Worm (Caenorhabditis elegans) whole organism, young adult: ENCODE data around the gene arx-2.

Experiments
- B0261.1 ChIP-seq: sonication (generic microtip); optimal IDR thresholded peaks from 2 replicates; lab custom pipeline; 2016; ENCODE audit warnings: mild to moderate bottlenecking, missing genetic modification characterization, moderate library complexity, missing compliant biosample characterization
- C06A6.2 ChIP-seq: fragments of 200-800 bp; sonication (Bioruptor generic); conservative IDR thresholded peaks from 2 replicates; pipeline ENCODE4 v1.3.6; 2022; ENCODE audit warnings: missing genetic modification characterization, missing compliant biosample characterization
- C17E4.6 ChIP-seq: fragments of 200-800 bp; sonication (Bioruptor generic); IDR thresholded peaks from 2 replicates; pipeline ENCODE4 v1.3.6; 2022; ENCODE audit warnings: missing genetic modification reagents, missing genetic modification characterization, missing compliant biosample characterization
- F55B11.4 ChIP-seq: sonication (generic microtip); optimal IDR thresholded peaks from 2 replicates; lab custom pipeline; 2016; ENCODE audit warnings: missing compliant biosample characterization, missing genetic modification characterization, borderline replicate concordance; ENCODE audit not compliant: insufficient read depth
- F57C9.4 ChIP-seq: sonication (generic microtip); optimal IDR thresholded peaks from 2 replicates; lab custom pipeline; 2017; ENCODE audit warnings: mild to moderate bottlenecking, missing genetic modification characterization, missing compliant biosample characterization
- Y79H2A.3 ChIP-seq: fragments of 200-800 bp; sonication (Bioruptor generic); conservative IDR thresholded peaks from 2 replicates; pipeline ENCODE4 v1.3.6; 2022; ENCODE audit warnings: missing genetic modification reagents, missing genetic modification characterization, missing compliant biosample characterization
- ZK185.1 ChIP-seq: sonication (generic microtip); optimal IDR thresholded peaks from 2 replicates; lab custom pipeline; 2016; ENCODE audit warnings: mild to moderate bottlenecking, missing genetic modification characterization, missing compliant biosample characterization; ENCODE audit not compliant: poor library complexity, severe bottlenecking
- aptf-3 ChIP-seq: fragments of 200-800 bp; sonication (Bioruptor generic); IDR thresholded peaks from 2 replicates; pipeline ENCODE4 v1.3.6; 2022; ENCODE audit warnings: missing genetic modification characterization, missing compliant biosample characterization
- bed-2 ChIP-seq: fragments of 200-800 bp; sonication (Bioruptor generic); IDR thresholded peaks from 2 replicates; pipeline ENCODE4 v1.3.6; 2022; ENCODE audit warnings: missing genetic modification reagents, missing genetic modification characterization, missing compliant biosample characterization
- cebp-1 ChIP-seq, 2 experiments: fragments of 200-800 bp in 1 of 2; sonication (Bioruptor generic) in 1 of 2; sonication (generic microtip) in 1 of 2; IDR thresholded peaks in 1 of 2; optimal IDR thresholded peaks in 1 of 2; 2 replicates each; pipeline versions ENCODE4 v1.3.6 to Lab custom; 2017 to 2022; ENCODE audit warnings: missing compliant biosample characterization in 2 of 2, missing genetic modification characterization in 2 of 2, mild to moderate bottlenecking in 1 of 2, missing genetic modification reagents in 1 of 2, moderate library complexity in 1 of 2
- ceh-100 ChIP-seq: fragments of 200-800 bp; sonication (Bioruptor generic); IDR thresholded peaks from 2 replicates; pipeline ENCODE4 v1.3.6; 2022; ENCODE audit warnings: missing genetic modification reagents, missing genetic modification characterization, missing compliant biosample characterization
- ceh-91 ChIP-seq: fragments of 200-800 bp; sonication (Bioruptor generic); IDR thresholded peaks from 2 replicates; pipeline ENCODE4 v1.3.6; 2022; ENCODE audit warnings: missing genetic modification reagents, missing genetic modification characterization, missing compliant biosample characterization
- ets-4 ChIP-seq: fragments of 200-800 bp; sonication (Bioruptor generic); optimal IDR thresholded peaks from 2 replicates; lab custom pipeline; 2018; ENCODE audit warnings: mild to moderate bottlenecking, missing genetic modification characterization, missing compliant biosample characterization
- hmg-1.2 ChIP-seq: fragments of 200-800 bp; sonication (Bioruptor generic); IDR thresholded peaks from 2 replicates; pipeline ENCODE4 v1.3.6; 2022; ENCODE audit warnings: missing genetic modification reagents, missing genetic modification characterization, missing compliant biosample characterization
- hsf-1 ChIP-seq: fragments of 200-800 bp; sonication (Bioruptor generic); IDR thresholded peaks from 2 replicates; pipeline ENCODE4 v1.3.6; 2022; ENCODE audit warnings: missing genetic modification reagents, missing genetic modification characterization, missing compliant biosample characterization
- let-607 ChIP-seq, 2 experiments: fragments of 200-800 bp in 1 of 2; sonication (Bioruptor generic) in 1 of 2; sonication (generic microtip) in 1 of 2; optimal IDR thresholded peaks; 2 replicates each; lab custom pipeline; 2016 to 2018; ENCODE audit warnings: mild to moderate bottlenecking in 2 of 2, missing compliant biosample characterization in 2 of 2, missing genetic modification characterization in 2 of 2, moderate library complexity in 2 of 2, missing genotype in 1 of 2
- lin-26 ChIP-seq: fragments of 200-800 bp; sonication (Bioruptor generic); IDR thresholded peaks from 2 replicates; pipeline ENCODE4 v1.3.6; 2022; ENCODE audit warnings: missing genetic modification reagents, missing genetic modification characterization, missing compliant biosample characterization
- lin-54 ChIP-seq: fragments of 200-800 bp; sonication (Bioruptor generic); optimal IDR thresholded peaks from 2 replicates; lab custom pipeline; 2018; ENCODE audit warnings: mild to moderate bottlenecking, missing genetic modification characterization, missing compliant biosample characterization
- madf-6 ChIP-seq: fragments of 200-800 bp; sonication (Bioruptor generic); IDR thresholded peaks from 2 replicates; pipeline ENCODE4 v1.3.6; 2022; ENCODE audit warnings: missing genetic modification reagents, missing genetic modification characterization, missing compliant biosample characterization
- madf-8 ChIP-seq: fragments of 200-800 bp; sonication (Bioruptor generic); conservative IDR thresholded peaks from 2 replicates; pipeline ENCODE4 v1.3.6; 2022; ENCODE audit warnings: missing genetic modification reagents, missing genetic modification characterization, missing compliant biosample characterization
- mcd-1 ChIP-seq: fragments of 200-800 bp; sonication (Bioruptor generic); IDR thresholded peaks from 2 replicates; pipeline ENCODE4 v1.3.6; 2022; ENCODE audit warnings: missing genetic modification reagents, missing genetic modification characterization, missing compliant biosample characterization
- mes-4 ChIP-seq: sonication (generic microtip); optimal IDR thresholded peaks from 2 replicates; lab custom pipeline; 2016; ENCODE audit warnings: missing genotype, missing genetic modification characterization, missing compliant biosample characterization
- pbrm-1 ChIP-seq: fragments of 200-800 bp; sonication (Bioruptor generic); IDR thresholded peaks from 2 replicates; pipeline ENCODE4 v1.3.6; 2022; ENCODE audit warnings: missing genetic modification reagents, missing genetic modification characterization, missing compliant biosample characterization
- pha-4 ChIP-seq: fragments of 150-350 bp; sonication (generic microtip); optimal IDR thresholded peaks from 2 replicates; lab custom pipeline; 2014; ENCODE audit warnings: missing biosample characterization, missing genetic modification reagents, missing genetic modification characterization
- rec-8 ChIP-seq, 2 experiments: sonication (generic microtip); optimal IDR thresholded peaks; 2 replicates each; lab custom pipeline; 2016; ENCODE audit warnings: mild to moderate bottlenecking in 2 of 2, missing genetic modification characterization in 2 of 2, missing genetic modification reagents in 2 of 2, missing genotype in 2 of 2, missing biosample characterization in 1 of 2, missing compliant biosample characterization in 1 of 2, moderate library complexity in 1 of 2
- repo-1 ChIP-seq: sonication (generic microtip); optimal IDR thresholded peaks from 2 replicates; lab custom pipeline; 2017; ENCODE audit warnings: mild to moderate bottlenecking, missing genetic modification characterization, missing compliant biosample characterization
- snpc-3.4 ChIP-seq: sonication (generic microtip); optimal IDR thresholded peaks from 2 replicates; lab custom pipeline; 2017; ENCODE audit warnings: missing genetic modification characterization, mild to moderate bottlenecking, missing compliant biosample characterization, antibody characterized with exemption, moderate library complexity, missing genotype, missing genetic modification reagents
- xnd-1 ChIP-seq: sonication (generic microtip); optimal IDR thresholded peaks from 2 replicates; lab custom pipeline; 2016; ENCODE audit warnings: missing genotype, missing genetic modification reagents, missing genetic modification characterization, missing compliant biosample characterization
- zfh-2 ChIP-seq: fragments of 200-800 bp; sonication (Bioruptor generic); conservative IDR thresholded peaks from 2 replicates; pipeline ENCODE4 v1.3.6; 2022; ENCODE audit warnings: missing genetic modification reagents, missing genetic modification characterization, missing compliant biosample characterization
- ztf-18 ChIP-seq: sonication (generic microtip); optimal IDR thresholded peaks from 2 replicates; lab custom pipeline; 2016; ENCODE audit warnings: missing genotype, mild to moderate bottlenecking, missing genetic modification characterization, missing compliant biosample characterization
- ztf-22 ChIP-seq: fragments of 200-800 bp; sonication (Bioruptor generic); optimal IDR thresholded peaks from 2 replicates; lab custom pipeline; 2018; ENCODE audit warnings: mild to moderate bottlenecking, missing genetic modification characterization, moderate library complexity, missing compliant biosample characterization

The arx-2 gene

DNA sequence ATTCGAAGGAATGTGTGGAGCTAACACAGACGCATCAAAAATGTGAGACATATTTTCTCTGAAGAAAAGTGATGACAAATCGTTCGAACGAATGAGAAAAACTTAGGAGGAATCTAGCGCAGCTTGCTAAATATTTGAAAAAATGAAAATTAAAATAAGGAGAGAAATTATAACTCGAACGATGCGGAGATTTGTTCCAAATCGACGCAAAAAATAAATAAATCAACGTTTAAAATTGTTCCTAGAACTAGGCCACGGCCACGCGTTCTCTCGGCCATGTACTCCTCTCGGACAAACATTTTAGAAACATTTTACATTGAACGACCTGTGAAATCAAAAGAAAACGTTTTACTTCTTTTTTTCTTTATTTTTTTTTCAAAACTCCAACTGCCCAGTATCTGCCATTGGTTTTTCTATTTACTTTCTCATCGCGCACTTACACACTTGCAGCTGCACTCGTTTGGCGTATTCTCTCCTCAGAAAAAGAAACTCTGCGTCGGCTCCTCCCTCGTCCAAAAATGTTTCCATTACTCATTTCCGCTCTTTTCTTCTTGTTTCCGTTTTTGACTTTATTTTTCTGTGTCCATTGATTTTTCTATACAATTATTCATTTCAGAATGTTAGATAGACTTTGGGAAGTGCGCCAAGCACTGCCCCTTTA lies 17.9 kb downstream of the arx-2 start, which contains the start of the genes gna-1 and B0024.13 (continued):
- TF ChIP-seq pbrm-1 (GFP tag; lab: Robert Waterston, UW) = 0 out of 2 replicates have a peak, but pooled peaks have one; percentile 26
- TF ChIP-seq mes-4 (tag; lab: Kevin White, UChicago) = no peak
- peak; percentile 30 for TF ChIP-seq snpc-3.4 (tag; lab: Kevin White, UChicago)
- peak; percentile 47 for TF ChIP-seq mcd-1 (GFP tag; lab: Robert Waterston, UW)

DNA sequence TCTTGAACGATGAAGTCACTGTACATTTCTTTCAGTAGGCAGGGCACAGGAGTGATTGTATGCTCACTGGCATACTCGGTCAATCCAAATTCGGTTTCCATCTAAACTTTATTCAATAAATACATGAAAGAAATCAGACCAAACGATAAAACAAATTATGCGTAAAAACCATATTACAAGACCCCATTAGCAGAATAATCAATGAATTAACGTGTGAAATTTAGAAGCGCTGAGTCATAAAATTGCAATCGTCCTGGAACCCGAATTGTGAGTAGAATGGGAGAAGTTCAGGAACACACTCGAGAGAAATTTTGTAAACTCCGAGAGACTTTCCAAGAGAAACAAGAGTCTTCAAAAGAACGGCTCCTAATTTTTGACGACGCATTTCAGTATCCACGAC lies 18.7 kb downstream of the arx-2 start, which contains the start of gene B0024.11:
Gene B0024.11, minus strand, starts transcription at position 101 of the 400 bp plus-strand sequence.
- TF ChIP-seq pha-4 (tag; lab: Kevin White, UChicago) = no peak

DNA sequence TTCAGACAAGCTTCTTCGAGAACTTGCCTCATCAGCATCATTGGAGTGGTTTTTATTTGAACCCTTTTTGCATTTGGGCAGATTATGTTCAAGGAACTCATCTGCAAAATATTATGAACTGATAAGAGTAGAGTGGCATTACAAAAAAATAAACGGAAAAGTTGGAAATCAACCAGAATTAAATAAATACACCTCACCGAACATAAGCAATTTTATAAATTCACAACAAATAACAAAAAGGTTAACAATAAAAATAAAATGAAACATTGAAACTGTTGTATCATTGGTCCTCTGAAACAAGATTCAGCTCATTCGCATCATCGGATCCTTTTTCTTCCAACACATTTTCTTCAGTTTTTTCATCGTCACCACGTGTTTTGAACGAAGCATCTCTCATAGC lies 20.9 kb downstream of the arx-2 start, which contains the start of gene asps-1:
Gene asps-1, minus strand, starts transcription at position 101 of the 400 bp plus-strand sequence.
- TF ChIP-seq F55B11.4 (tag; lab: Kevin White, UChicago) = no peak
- TF ChIP-seq rec-8 (tag; optimal IDR thresholded peaks at IDR 0.05; lab: Kevin White, UChicago) = no peak
- no peak for TF ChIP-seq C06A6.2 (GFP tag; lab: Robert Waterston, UW)
- no peak for TF ChIP-seq madf-6 (GFP tag; lab: Robert Waterston, UW)
- no peak for TF ChIP-seq ZK185.1 (tag; lab: Kevin White, UChicago)
- no peak for TF ChIP-seq Y79H2A.3 (GFP tag; lab: Robert Waterston, UW)
- no peak for TF ChIP-seq hsf-1 (GFP tag; lab: Robert Waterston, UW)
- TF ChIP-seq snpc-3.4 (tag; lab: Kevin White, UChicago) = no peak
- TF ChIP-seq ceh-91 = no peak
- no peak for TF ChIP-seq lin-54 (GFP tag; lab: Kevin White, UChicago)
- TF ChIP-seq ztf-18 (tag; lab: Kevin White, UChicago) = no peak
- TF ChIP-seq zfh-2 (GFP tag; lab: Robert Waterston, UW) = no peak
- TF ChIP-seq F57C9.4 (tag; lab: Kevin White, UChicago) = no peak
- no peak for TF ChIP-seq hmg-1.2
- no peak for TF ChIP-seq B0261.1 (tag; lab: Kevin White, UChicago)
- no peak for TF ChIP-seq cebp-1 (GFP tag; IDR thresholded peaks at IDR 0.05; lab: Robert Waterston, UW)
- TF ChIP-seq cebp-1 (tag; optimal IDR thresholded peaks at IDR 0.05; lab: Kevin White, UChicago) = no peak
- TF ChIP-seq ztf-22 (GFP tag; lab: Kevin White, UChicago) = no peak
- TF ChIP-seq madf-8 (GFP tag; lab: Robert Waterston, UW) = no peak

DNA sequence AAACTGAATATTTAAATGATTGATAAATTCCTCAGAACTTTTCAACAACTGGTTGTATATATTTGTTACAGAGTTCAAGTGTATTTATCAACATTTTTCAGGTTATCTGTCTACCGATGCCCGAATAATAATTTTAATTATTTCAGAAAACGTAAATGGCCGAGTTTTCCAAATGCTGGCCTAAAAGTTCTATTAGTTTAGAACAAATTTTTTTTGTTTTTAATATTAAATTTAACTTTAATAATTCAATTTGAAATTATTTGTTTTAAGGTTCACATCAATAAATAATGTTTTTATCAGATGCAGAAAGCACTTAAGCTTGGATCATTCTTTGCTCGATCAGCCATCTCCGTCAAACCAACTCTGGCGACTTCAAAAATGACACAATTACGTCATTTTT lies 23.8 kb downstream of the arx-2 start, which contains the start of gene trx-2:
Gene trx-2, plus strand, starts transcription at position 301 of the 400 bp plus-strand sequence.
- TF ChIP-seq ceh-100 = no peak
- no peak for TF ChIP-seq xnd-1 (tag; lab: Kevin White, UChicago)
- TF ChIP-seq let-607 (tag; optimal IDR thresholded peaks at IDR 0.05; lab: Kevin White, UChicago) = no peak
- no peak for TF ChIP-seq repo-1 (tag; lab: Kevin White, UChicago)
- no peak for TF ChIP-seq madf-8 (GFP tag; lab: Robert Waterston, UW)
- TF ChIP-seq bed-2 (GFP tag; lab: Robert Waterston, UW) = no peak
- TF ChIP-seq lin-26 (GFP tag; lab: Robert Waterston, UW) = no peak
- TF ChIP-seq ets-4 (GFP tag; lab: Kevin White, UChicago) = no peak
- no peak for TF ChIP-seq aptf-3 (GFP tag; lab: Robert Waterston, UW)
- TF ChIP-seq F57C9.4 (tag; lab: Kevin White, UChicago) = no peak
- TF ChIP-seq C17E4.6 (GFP tag; lab: Robert Waterston, UW) = no peak
